Worm (Caenorhabditis elegans) whole organism, early embryonic: ENCODE results near the gene H32C10.1.

Source experiments
- B0310.2 ChIP-seq: sonication (generic microtip); optimal IDR thresholded peaks from 2 replicates; lab custom pipeline; 2016; ENCODE audit warnings: mild to moderate bottlenecking, missing genetic modification characterization, missing compliant biosample characterization
- F13C5.2 ChIP-seq: sonication (generic microtip); optimal IDR thresholded peaks from 2 replicates; lab custom pipeline; 2017; ENCODE audit warnings: mild to moderate bottlenecking, missing genetic modification characterization, inconsistent platforms, missing compliant biosample characterization
- aly-1 ChIP-seq: sonication (generic microtip); optimal IDR thresholded peaks from 2 replicates; lab custom pipeline; 2016; ENCODE audit warnings: missing genetic modification characterization, missing compliant biosample characterization
- ama-1 ChIP-seq: fragments of 150-350 bp; optimal IDR thresholded peaks from 2 replicates; lab custom pipeline; 2014
- ceh-13 ChIP-seq: fragments of 200-800 bp; sonication (Bioruptor generic); optimal IDR thresholded peaks from 2 replicates; lab custom pipeline; 2018; ENCODE audit warnings: mild to moderate bottlenecking, missing genetic modification characterization, missing compliant biosample characterization
- ceh-36 ChIP-seq: sonication (generic microtip); optimal IDR thresholded peaks from 2 replicates; lab custom pipeline; 2016; ENCODE audit warnings: missing genetic modification characterization, inconsistent platforms, missing compliant biosample characterization
- ets-7 ChIP-seq: sonication (generic microtip); optimal IDR thresholded peaks from 2 replicates; lab custom pipeline; 2016; ENCODE audit warnings: missing genotype, missing genetic modification characterization, missing compliant biosample characterization
- flt-1 ChIP-seq: fragments of 200-800 bp; sonication (Bioruptor generic); IDR thresholded peaks from 2 replicates; pipeline ENCODE4 v1.3.6; 2022; ENCODE audit warnings: missing genetic modification characterization, missing compliant biosample characterization
- hmbx-1 ChIP-seq: sonication (generic microtip); optimal IDR thresholded peaks from 2 replicates; lab custom pipeline; 2016; ENCODE audit warnings: mild to moderate bottlenecking, missing genetic modification characterization, missing compliant biosample characterization
- hmg-4 ChIP-seq: fragments of 200-800 bp; sonication (Bioruptor generic); optimal IDR thresholded peaks from 2 replicates; lab custom pipeline; 2018; ENCODE audit warnings: mild to moderate bottlenecking, missing genetic modification characterization, missing compliant biosample characterization
- hnd-1 ChIP-seq: sonication (generic microtip); optimal IDR thresholded peaks from 2 replicates; lab custom pipeline; 2016; ENCODE audit warnings: missing genetic modification characterization, missing compliant biosample characterization
- pes-1 ChIP-seq: fragments of 200-800 bp; sonication (Bioruptor generic); IDR thresholded peaks from 2 replicates; pipeline ENCODE4 v1.3.6; 2022; ENCODE audit warnings: missing genetic modification reagents, missing genetic modification characterization, missing compliant biosample characterization
- scrt-1 ChIP-seq: fragments of 200-800 bp; sonication (Bioruptor generic); IDR thresholded peaks from 2 replicates; pipeline ENCODE4 v1.3.6; 2022; ENCODE audit warnings: missing genetic modification characterization, missing compliant biosample characterization
- sea-1 ChIP-seq: fragments of 200-800 bp; sonication (Bioruptor generic); conservative IDR thresholded peaks from 2 replicates; pipeline ENCODE4 v1.3.6; 2022; ENCODE audit warnings: missing genetic modification characterization, missing compliant biosample characterization
- tbx-11 ChIP-seq: fragments of 200-800 bp; sonication (Bioruptor generic); IDR thresholded peaks from 2 replicates; pipeline ENCODE4 v1.3.6; 2022; ENCODE audit warnings: missing genetic modification characterization, missing compliant biosample characterization
- tbx-37 ChIP-seq: fragments of 200-800 bp; sonication (Bioruptor generic); conservative IDR thresholded peaks from 2 replicates; pipeline ENCODE4 v1.3.6; 2022; ENCODE audit warnings: missing genetic modification reagents, missing genetic modification characterization, missing compliant biosample characterization
- tra-4 ChIP-seq: sonication (generic microtip); optimal IDR thresholded peaks from 2 replicates; lab custom pipeline; 2017; ENCODE audit warnings: missing genetic modification characterization, missing compliant biosample characterization

Gene H32C10.1

ce11 chrIV:5903305-5903778, 30.8 kb upstream of the H32C10.1 start, which contains the start of gene H04M03.12:
H04M03.12 (minus strand) TSS chrIV:5903355.
- TF ChIP-seq tra-4 (tag; lab: Kevin White, UChicago), result no peak
- no peak for TF ChIP-seq tbx-37 (GFP tag; lab: Robert Waterston, UW)
- no peak for TF ChIP-seq ets-7 (tag; lab: Kevin White, UChicago)
- TF ChIP-seq ceh-13 (GFP tag; lab: Kevin White, UChicago), result no peak
- no peak for TF ChIP-seq flt-1 (GFP tag; lab: Robert Waterston, UW)
- TF ChIP-seq pes-1, result no peak
- TF ChIP-seq scrt-1 (GFP tag; lab: Robert Waterston, UW), result no peak
- TF ChIP-seq B0310.2 (tag; lab: Kevin White, UChicago), result no peak
- no peak for TF ChIP-seq hnd-1 (tag; lab: Kevin White, UChicago)
- no peak for TF ChIP-seq aly-1
- TF ChIP-seq tbx-11, result no peak
- TF ChIP-seq hmbx-1 (tag; lab: Kevin White, UChicago), result no peak
- no peak for TF ChIP-seq sea-1
- TF ChIP-seq ama-1 (lab: Kevin White, UChicago), result no peak

- TF ChIP-seq aly-1 (no peak), sea-1 (no peak), tbx-37 (GFP tag; lab: Robert Waterston, UW) (no peak), pes-1 (no peak), scrt-1 (GFP tag; lab: Robert Waterston, UW) (no peak), ama-1 (lab: Kevin White, UChicago) (no peak), flt-1 (GFP tag; lab: Robert Waterston, UW) (no peak), B0310.2 (tag; lab: Kevin White, UChicago) (no peak), F13C5.2 (no peak), hnd-1 (tag; lab: Kevin White, UChicago) (no peak), hmg-4 (GFP tag; lab: Kevin White, UChicago) (no peak), ceh-36 (tag; lab: Kevin White, UChicago) (no peak), ceh-13 (GFP tag; lab: Kevin White, UChicago) (no peak), tra-4 (tag; lab: Kevin White, UChicago) (no peak), tbx-11 (no peak), ets-7 (tag; lab: Kevin White, UChicago) (no peak), hmbx-1 (tag; lab: Kevin White, UChicago) (no peak)
Measured at ce11 chrIV:5915152-5915551, 19.0 kb upstream of the H32C10.1 start.

- TF ChIP-seq B0310.2 (tag; lab: Kevin White, UChicago) (no peak), hmg-4 (GFP tag; lab: Kevin White, UChicago) (no peak), F13C5.2 (no peak), hnd-1 (tag; lab: Kevin White, UChicago) (no peak), aly-1 (no peak), hmbx-1 (tag; lab: Kevin White, UChicago) (no peak), ceh-13 (GFP tag; lab: Kevin White, UChicago) (no peak), ama-1 (lab: Kevin White, UChicago) (no peak)
Measured at ce11 chrIV:5917026-5917425, 17.1 kb upstream of the H32C10.1 start, which contains the start of gene dhhc-13. dhhc-13 (plus strand) TSS chrIV:5917326.

ce11 chrIV:5923112-5923511, 11.0 kb upstream of the H32C10.1 start:
- no peak for TF ChIP-seq hnd-1 (tag; lab: Kevin White, UChicago)
- TF ChIP-seq aly-1, result no peak
- no peak for TF ChIP-seq tra-4 (tag; lab: Kevin White, UChicago)
- TF ChIP-seq sea-1, result no peak
- TF ChIP-seq scrt-1 (GFP tag; lab: Robert Waterston, UW), result no peak
- no peak for TF ChIP-seq ama-1 (lab: Kevin White, UChicago)
- no peak for TF ChIP-seq pes-1
- no peak for TF ChIP-seq ceh-13 (GFP tag; lab: Kevin White, UChicago)
- no peak for TF ChIP-seq B0310.2 (tag; lab: Kevin White, UChicago)
- TF ChIP-seq hmbx-1 (tag; lab: Kevin White, UChicago), result no peak
- no peak for TF ChIP-seq ceh-36 (tag; lab: Kevin White, UChicago)
- TF ChIP-seq ets-7 (tag; lab: Kevin White, UChicago), result no peak
- TF ChIP-seq flt-1 (GFP tag; lab: Robert Waterston, UW), result no peak

ce11 chrIV:5924241-5924640, 9.9 kb upstream of the H32C10.1 start:
- no peak for TF ChIP-seq hmg-4 (GFP tag; lab: Kevin White, UChicago)
- no peak for TF ChIP-seq tbx-11
- no peak for TF ChIP-seq F13C5.2
- TF ChIP-seq ceh-13 (GFP tag; lab: Kevin White, UChicago), result no peak
- TF ChIP-seq ama-1 (lab: Kevin White, UChicago), result no peak
- TF ChIP-seq tbx-37 (GFP tag; lab: Robert Waterston, UW), result no peak
- no peak for TF ChIP-seq hmbx-1 (tag; lab: Kevin White, UChicago)
- no peak for TF ChIP-seq scrt-1 (GFP tag; lab: Robert Waterston, UW)
- no peak for TF ChIP-seq ceh-36 (tag; lab: Kevin White, UChicago)
- no peak for TF ChIP-seq aly-1
- TF ChIP-seq B0310.2 (tag; lab: Kevin White, UChicago), result no peak
- TF ChIP-seq ets-7 (tag; lab: Kevin White, UChicago), result no peak
- no peak for TF ChIP-seq tra-4 (tag; lab: Kevin White, UChicago)
- TF ChIP-seq hnd-1 (tag; lab: Kevin White, UChicago), result no peak

DNA sequence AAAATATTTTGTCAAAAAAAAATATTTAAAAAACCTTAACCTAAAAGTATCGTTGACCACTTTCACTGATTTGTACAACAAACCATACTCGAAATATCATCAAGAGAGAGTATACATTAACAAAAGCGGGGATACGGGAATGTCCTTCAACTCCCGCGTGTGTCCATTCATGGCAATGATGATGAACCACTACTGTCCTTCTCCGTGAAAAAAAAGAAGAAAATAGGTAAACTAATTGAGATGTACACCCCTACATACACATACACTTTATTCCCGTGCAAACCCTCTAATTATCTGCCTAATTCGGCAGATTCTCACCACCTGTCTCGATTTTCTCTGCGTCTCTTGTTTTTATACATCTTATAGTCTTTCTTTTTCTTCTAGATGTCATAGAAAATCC, 7.5 kb upstream of the H32C10.1 start:
- TF ChIP-seq pes-1 (no peak), flt-1 (GFP tag; lab: Robert Waterston, UW) (no peak), scrt-1 (GFP tag; lab: Robert Waterston, UW) (no peak), hmg-4 (GFP tag; lab: Kevin White, UChicago) (no peak), ets-7 (tag; lab: Kevin White, UChicago) (no peak), hnd-1 (tag; lab: Kevin White, UChicago) (no peak), tbx-11 (no peak), tbx-37 (GFP tag; lab: Robert Waterston, UW) (no peak)

- TF ChIP-seq sea-1 (no peak), hmg-4 (GFP tag; lab: Kevin White, UChicago) (no peak), F13C5.2 (no peak), flt-1 (GFP tag; lab: Robert Waterston, UW) (no peak), ama-1 (lab: Kevin White, UChicago) (no peak)
Measured at ce11 chrIV:5927805-5928204, 6.3 kb upstream of the H32C10.1 start.
